Worm (Caenorhabditis elegans) whole organism, early embryonic: Measurements from ENCODE around the gene C05E11.2.

Experiments
- B0310.2 ChIP-seq: sonication (generic microtip); optimal IDR thresholded peaks from 2 replicates; lab custom pipeline; 2016; ENCODE audit warnings: mild to moderate bottlenecking, missing genetic modification characterization, missing compliant biosample characterization
- aly-1 ChIP-seq: sonication (generic microtip); optimal IDR thresholded peaks from 2 replicates; lab custom pipeline; 2016; ENCODE audit warnings: missing genetic modification characterization, missing compliant biosample characterization
- ama-1 ChIP-seq: fragments of 150-350 bp; optimal IDR thresholded peaks from 2 replicates; lab custom pipeline; 2014
- ceh-13 ChIP-seq: fragments of 200-800 bp; sonication (Bioruptor generic); optimal IDR thresholded peaks from 2 replicates; lab custom pipeline; 2018; ENCODE audit warnings: mild to moderate bottlenecking, missing genetic modification characterization, missing compliant biosample characterization
- ceh-36 ChIP-seq: sonication (generic microtip); optimal IDR thresholded peaks from 2 replicates; lab custom pipeline; 2016; ENCODE audit warnings: missing genetic modification characterization, inconsistent platforms, missing compliant biosample characterization
- ets-7 ChIP-seq: sonication (generic microtip); optimal IDR thresholded peaks from 2 replicates; lab custom pipeline; 2016; ENCODE audit warnings: missing genotype, missing genetic modification characterization, missing compliant biosample characterization
- tbx-11 ChIP-seq: fragments of 200-800 bp; sonication (Bioruptor generic); IDR thresholded peaks from 2 replicates; pipeline ENCODE4 v1.3.6; 2022; ENCODE audit warnings: missing genetic modification characterization, missing compliant biosample characterization

ce11 chrX:4561863-4562262, 24.9 kb upstream of the C05E11.2 start, which contains the start of gene C05E11.6:
- no peak for TF ChIP-seq ets-7 (tag; lab: Kevin White, UChicago)
- TF ChIP-seq ama-1 (lab: Kevin White, UChicago) = no peak
- TF ChIP-seq ceh-36 (tag; lab: Kevin White, UChicago) = no peak
- no peak for TF ChIP-seq ceh-13 (GFP tag; lab: Kevin White, UChicago)
- TF ChIP-seq tbx-11 (GFP tag; lab: Robert Waterston, UW) = no peak
- no peak for TF ChIP-seq B0310.2 (tag; lab: Kevin White, UChicago)
- TF ChIP-seq aly-1 (tag; lab: Kevin White, UChicago) = no peak
